Worm (Caenorhabditis elegans) whole organism, L4/young adult: ENCODE results near the gene dbt-1.

ENCODE experiments used
- W03F9.2 ChIP-seq: fragments of 150-350 bp; optimal IDR thresholded peaks from 2 replicates; lab custom pipeline; 2014; ENCODE audit warnings: missing biosample characterization, missing genetic modification characterization
- dao-5 ChIP-seq: sonication (generic microtip); optimal IDR thresholded peaks from 2 replicates; lab custom pipeline; 2016; ENCODE audit warnings: missing genotype, missing genetic modification characterization, moderate library complexity, missing compliant biosample characterization
- him-1 ChIP-seq: sonication (generic microtip); optimal IDR thresholded peaks from 2 replicates; lab custom pipeline; 2016; ENCODE audit warnings: missing genotype, missing genetic modification reagents, missing genetic modification characterization, missing compliant biosample characterization

Gene dbt-1

DNA sequence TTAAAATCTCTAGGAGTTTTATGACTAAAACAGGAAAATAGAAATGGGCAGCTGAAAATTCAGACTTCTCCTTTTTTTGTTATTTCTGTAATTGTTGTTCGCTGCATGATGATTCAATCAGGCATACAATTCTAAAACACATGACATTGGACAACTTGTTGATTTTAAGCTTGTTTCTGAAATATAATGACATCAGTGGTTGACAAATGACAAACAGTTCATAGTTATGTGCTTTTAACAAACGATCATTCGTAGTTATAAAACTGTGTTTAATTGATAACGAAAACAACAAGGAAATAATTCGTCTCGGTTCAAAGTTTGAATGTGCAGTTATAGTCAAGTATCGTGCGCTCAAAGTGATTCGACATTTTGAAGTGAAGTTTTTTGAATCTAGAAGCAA lies 3.3 kb upstream of the dbt-1 start:
- TF ChIP-seq W03F9.2 (tag; lab: Kevin White, UChicago) (no peak), him-1 (no peak), dao-5 (tag; lab: Kevin White, UChicago) (no peak)

DNA sequence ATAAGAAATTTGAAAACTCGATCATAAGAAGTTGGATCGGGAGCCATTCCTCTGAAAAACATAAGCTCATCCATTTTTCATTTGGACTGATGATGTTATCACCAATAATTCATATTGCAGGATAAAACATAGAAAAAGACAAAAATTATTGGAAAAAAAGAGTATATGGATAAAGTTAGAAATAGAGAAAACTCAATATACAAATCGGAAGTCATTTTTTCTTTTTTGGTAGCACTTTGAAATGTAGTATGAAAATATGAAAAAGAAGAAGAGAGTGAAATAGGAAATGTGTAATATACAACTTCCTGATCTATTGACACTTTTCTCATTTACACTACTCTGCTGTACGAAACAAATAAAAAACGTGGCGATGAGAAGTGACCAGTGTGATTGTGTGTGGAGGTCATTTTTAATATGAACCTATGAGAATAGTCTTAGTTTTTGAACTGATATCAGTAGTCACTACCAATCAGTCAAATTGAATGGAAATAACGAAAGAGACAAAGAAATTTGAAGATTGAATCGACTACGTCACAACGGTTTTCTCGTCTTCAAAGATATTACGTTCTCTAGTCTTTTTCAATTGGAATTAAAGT lies 1.9 kb upstream of the dbt-1 start, which contains the start of gene ZK669.5:
Gene ZK669.5, minus strand, starts transcription at position 51 of the 596 bp plus-strand sequence.
- no peak for TF ChIP-seq W03F9.2 (tag; lab: Kevin White, UChicago)
- no peak for TF ChIP-seq him-1
- no peak for TF ChIP-seq dao-5 (tag; lab: Kevin White, UChicago)

DNA sequence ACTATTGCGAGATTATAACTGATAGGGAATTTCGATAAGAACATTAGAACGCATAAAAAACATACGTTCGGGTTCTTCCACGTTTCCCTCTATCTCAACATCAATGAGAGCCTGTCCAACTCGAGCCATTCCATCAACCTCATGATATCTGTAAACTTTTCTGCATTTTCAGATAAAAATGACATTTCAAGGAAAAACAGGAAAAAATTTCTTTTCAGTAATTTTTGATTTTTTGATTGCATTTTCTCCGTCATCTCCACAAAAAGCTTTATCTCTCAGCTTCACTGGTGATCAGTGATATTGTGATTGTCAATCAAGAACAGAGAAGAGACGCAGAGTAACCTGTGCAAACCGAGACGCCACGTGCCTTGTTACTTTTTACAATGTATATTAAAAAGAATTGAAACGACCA lies 667 bp downstream of the dbt-1 start:
- TF ChIP-seq dao-5 (tag; lab: Kevin White, UChicago) (no peak), him-1 (no peak), W03F9.2 (tag; lab: Kevin White, UChicago) (no peak)

DNA sequence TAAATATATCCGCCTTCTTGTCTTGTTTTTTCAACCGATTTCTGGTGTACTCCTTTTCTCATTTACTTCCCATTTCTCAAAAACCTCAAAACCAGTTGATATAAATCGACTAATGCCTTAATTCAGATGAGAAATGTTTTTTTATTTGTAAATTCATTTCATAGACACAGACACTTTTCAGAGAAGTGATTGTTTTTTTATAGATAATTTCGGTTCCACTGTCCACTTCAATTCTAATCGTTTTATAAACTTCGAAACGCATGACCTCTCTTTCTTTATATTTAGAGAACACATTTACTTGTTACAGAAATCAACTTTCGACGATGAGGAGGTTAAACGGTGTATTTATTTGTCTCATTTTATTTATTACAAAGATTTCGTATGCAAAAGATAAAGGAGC lies 4.2 kb downstream of the dbt-1 start, which contains the start of gene ZK669.3:
Gene ZK669.3, plus strand, starts transcription at position 301 of the 400 bp plus-strand sequence.
- no peak for TF ChIP-seq him-1
- no peak for TF ChIP-seq W03F9.2 (tag; lab: Kevin White, UChicago)
- no peak for TF ChIP-seq dao-5 (tag; lab: Kevin White, UChicago)

DNA sequence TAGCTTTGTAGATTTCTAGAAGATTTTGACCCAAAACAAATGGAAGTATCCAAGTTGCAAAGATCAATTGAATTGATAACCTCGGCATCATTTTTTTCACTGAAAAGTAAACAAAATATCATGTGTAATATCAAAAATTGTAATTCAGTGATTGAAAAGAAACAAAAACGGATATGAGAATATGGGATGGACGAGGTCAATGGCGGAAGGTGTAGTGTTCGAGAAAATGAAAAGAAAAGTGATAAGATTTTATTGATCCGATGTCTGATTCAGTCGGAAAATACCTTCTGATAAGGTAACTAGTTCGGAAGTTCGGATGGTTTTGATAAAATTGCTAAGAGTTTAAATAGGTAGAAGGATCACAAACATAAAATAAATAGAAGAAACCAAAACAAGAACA lies 6.9 kb downstream of the dbt-1 start, which contains the start of gene ZK669.2:
Gene ZK669.2, minus strand, starts transcription at position 101 of the 400 bp plus-strand sequence.
- TF ChIP-seq him-1 (no peak), W03F9.2 (tag; lab: Kevin White, UChicago) (no peak), dao-5 (tag; lab: Kevin White, UChicago) (no peak)

DNA sequence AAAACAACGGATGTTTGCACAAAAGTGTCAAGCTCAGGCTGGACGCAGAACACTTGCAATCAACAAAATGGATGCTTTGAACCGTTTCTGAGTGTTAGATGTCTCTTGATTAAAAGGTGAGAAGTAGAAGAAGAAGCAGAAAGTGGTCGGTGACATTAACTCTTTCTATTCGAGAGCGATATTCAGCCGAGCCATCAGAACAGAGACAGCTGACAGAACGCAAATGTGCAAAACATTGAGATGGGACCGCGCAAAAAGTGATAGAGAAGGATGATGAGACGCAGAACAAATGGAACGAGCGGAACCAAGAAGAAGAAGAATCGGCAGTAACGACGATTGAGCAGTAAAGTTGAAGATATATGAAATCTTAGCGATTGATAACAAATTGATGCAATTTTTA lies 9.4 kb downstream of the dbt-1 start:
- no peak for TF ChIP-seq dao-5 (tag; lab: Kevin White, UChicago)
- TF ChIP-seq W03F9.2 (tag; lab: Kevin White, UChicago) = no peak
- TF ChIP-seq him-1 = no peak

DNA sequence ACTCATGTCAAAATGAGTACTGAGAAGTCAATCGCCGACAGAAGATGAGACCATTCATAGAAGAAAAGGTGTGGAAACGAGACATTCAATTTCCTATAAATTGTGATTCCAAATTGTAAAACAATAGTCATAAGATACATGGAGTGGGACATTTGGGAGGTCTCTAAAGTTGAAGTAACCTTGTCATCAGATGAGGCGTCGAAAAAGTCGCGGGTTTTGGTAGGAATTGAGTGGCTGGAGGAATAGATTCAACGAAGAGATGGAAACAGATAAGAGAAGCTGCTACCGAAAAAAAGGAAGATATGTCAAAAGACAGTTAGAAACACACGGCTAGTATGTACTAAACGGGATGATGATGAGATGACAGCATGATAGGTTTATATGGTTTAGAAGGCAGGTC lies 14.3 kb downstream of the dbt-1 start:
- TF ChIP-seq W03F9.2 (tag; lab: Kevin White, UChicago) (no peak), him-1 (no peak), dao-5 (tag; lab: Kevin White, UChicago) (no peak)

DNA sequence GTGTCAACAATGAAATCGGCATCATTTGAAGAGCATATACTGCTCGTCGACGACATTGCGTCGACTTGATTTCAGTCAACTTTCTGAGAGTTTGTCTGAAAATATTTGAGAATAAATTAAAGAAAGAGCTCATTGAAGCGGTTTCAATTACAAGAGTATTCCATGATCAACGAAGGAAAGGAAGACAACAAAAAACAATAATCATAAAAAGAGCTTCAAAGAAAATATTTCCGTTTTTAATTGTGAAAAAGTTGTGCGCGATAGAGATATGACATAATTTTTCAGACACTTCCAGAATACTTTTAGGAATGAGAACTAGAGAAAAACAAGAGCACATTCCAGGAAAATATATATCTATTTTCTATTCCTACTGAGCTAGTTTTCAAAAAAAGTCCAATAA lies 16.4 kb downstream of the dbt-1 start, which contains the start of gene spv-1:
Gene spv-1, minus strand, starts transcription at position 101 of the 400 bp plus-strand sequence.
- TF ChIP-seq him-1 (no peak), dao-5 (tag; lab: Kevin White, UChicago) (no peak), W03F9.2 (tag; lab: Kevin White, UChicago) (no peak)

DNA sequence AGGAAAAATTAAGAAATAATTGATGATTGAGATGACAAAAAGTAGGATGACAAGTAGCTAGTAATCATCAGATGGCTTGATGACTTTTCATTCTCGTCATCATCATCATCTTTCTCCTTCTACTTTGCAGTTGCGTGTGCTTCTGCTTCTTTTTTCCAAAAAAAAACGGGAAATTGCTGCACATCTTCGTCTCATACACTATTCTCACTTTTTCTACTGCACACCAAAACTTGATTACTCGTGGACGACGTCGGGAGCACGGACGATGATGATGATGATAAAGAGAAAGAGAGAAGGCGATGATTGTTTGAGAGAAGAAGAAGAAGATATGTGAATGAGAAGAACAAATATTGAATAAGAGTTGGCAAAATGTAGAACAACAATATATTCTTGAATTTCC lies 23.9 kb downstream of the dbt-1 start:
- TF ChIP-seq W03F9.2 (tag; lab: Kevin White, UChicago) (no peak), dao-5 (tag; lab: Kevin White, UChicago) (no peak), him-1 (no peak)

DNA sequence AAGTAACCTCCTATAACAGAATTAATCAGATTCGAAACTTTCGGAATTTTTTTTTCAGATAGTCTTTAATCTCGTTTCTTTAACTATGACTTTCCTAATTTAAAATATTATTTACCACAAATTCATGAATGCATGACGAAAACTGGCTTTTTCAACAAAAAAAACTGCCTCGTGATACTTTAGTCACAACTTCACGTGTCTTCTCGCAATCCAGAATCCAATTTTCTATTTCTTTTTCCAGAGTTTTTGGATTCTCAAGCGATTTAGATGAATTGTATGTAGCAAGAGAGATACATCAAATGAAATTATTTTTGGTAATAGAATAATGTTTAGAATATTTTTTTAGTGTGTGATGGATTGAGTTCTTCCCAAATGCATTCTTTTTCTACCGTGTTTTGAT lies 24.8 kb downstream of the dbt-1 start:
- no peak for TF ChIP-seq him-1
- TF ChIP-seq dao-5 (tag; lab: Kevin White, UChicago) = no peak
- no peak for TF ChIP-seq W03F9.2 (tag; lab: Kevin White, UChicago)

DNA sequence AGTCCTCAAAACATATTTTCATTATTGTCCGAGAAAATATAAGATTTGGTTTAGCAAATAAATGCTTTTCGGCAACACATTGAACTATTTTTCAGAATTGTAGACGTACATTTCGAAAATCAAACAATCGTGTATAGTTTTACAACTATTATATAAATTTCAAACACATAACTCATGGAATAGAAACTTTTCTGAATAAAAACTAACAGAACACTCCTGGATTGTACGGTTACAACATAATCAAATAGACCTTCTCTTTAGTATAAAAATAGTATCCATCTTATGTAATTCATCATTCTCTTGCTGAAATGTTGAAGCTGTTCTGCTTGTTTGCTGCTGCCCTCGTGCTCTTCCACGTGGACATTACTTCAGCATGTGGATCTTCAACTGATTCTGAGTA lies 34.0 kb downstream of the dbt-1 start, which contains the start of gene ZK675.4:
Gene ZK675.4, plus strand, starts transcription at position 301 of the 400 bp plus-strand sequence.
- TF ChIP-seq dao-5 (tag; lab: Kevin White, UChicago) (no peak), him-1 (no peak), W03F9.2 (tag; lab: Kevin White, UChicago) (no peak)

DNA sequence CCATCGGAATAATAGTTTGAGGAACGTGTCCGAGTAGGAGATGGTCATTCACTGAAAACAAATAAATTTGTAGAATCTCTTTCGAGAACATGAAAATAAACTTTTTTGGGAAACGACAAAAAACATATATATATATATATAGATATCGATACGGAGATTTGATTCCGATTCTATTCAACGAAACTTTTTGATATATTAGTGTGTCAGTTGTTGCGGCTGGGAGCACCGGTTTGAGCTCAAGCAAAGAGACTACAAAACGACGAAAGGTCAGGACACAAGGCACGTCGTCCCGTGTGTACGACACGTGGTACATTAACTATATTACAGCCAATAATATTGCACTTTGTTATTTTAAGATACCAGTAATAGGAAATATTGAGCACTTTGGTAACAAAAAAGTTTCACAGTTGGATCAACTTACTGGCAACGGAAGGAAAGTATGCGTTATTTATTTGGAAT lies 37.4 kb downstream of the dbt-1 start, which contains the start of gene best-23:
Gene best-23, minus strand, starts transcription at position 51 of the 459 bp plus-strand sequence.
- TF ChIP-seq W03F9.2 (tag; lab: Kevin White, UChicago) = no peak
- TF ChIP-seq dao-5 (tag; lab: Kevin White, UChicago) = no peak
- no peak for TF ChIP-seq him-1

DNA sequence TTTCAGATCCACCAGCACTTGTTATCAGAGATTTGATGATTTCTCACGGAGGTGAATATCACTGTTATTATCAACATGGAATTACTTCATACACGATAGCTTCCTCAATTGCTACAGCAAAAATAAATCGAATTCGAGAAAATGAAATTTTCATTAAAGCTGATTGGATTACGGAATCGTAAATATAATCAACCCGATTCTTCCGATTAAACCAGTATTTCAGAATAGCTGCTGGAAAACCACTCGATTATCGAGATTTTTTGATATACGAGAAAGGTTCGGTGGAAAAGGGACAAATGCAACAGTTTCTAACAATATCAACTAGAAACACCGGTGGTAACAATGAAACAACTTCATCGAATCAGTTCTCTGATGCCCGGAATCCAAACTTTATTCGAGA lies 43.0 kb downstream of the dbt-1 start:
- TF ChIP-seq him-1 (no peak), W03F9.2 (tag; lab: Kevin White, UChicago) (no peak), dao-5 (tag; lab: Kevin White, UChicago) (no peak)

DNA sequence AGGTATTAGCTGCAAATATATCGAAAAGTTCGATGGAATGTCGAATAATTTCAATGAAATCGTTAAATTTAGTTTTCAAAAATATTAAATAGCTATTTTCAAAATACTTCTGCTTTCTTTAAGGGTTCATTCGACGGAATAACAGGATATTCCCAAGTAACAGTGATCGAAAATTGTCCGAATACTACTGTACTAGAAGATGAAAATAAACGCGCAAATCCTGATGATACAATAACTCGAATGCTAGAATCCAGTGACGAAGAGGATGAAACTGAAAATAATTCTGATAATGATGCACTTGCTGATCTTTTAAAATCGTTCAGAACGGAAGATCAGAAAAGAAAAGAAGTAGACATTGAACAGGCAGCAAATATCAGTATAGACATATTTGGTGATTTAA lies 44.2 kb downstream of the dbt-1 start:
- no peak for TF ChIP-seq dao-5 (tag; lab: Kevin White, UChicago)
- TF ChIP-seq W03F9.2 (tag; lab: Kevin White, UChicago) = no peak
- TF ChIP-seq him-1 = no peak
